ENCODE assay signal across 4 worm cellular contexts in the genomic region with DNA sequence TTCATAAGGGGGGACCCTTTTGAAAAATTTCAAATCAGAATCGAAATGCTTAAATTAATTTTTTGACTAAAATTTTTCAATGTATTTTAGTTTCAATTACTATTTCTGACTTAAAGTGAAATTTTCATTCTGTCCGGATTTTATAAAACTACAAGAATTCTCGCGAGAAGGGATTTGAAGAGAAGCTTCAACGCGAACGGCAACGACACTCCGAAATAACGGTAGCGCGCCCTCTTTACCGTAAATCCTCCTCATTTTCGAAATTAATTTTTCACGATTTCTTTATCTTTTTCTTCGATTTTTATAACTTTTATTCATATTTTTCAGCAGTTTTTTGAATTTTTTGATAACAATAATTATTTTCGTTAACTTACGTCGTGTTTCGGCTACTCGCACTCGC.
TF ChIP-seq lines count a peak whose summit lies in the region.

No protein-coding gene starts in this region.

TF ChIP-seq in whole organism, L2 larva, 48 proteins besides CTCF, POLR2A, EP300 and RAD21:
- TF ChIP-seq C34F6.9 (tag; optimal IDR thresholded peaks at IDR 0.05; lab: Kevin White, UChicago) (peak; percentile 17), nhr-77 (tag; optimal IDR thresholded peaks at IDR 0.05; lab: Kevin White, UChicago) (no peak), unc-55 (GFP tag; optimal IDR thresholded peaks at IDR 0.05; lab: Kevin White, UChicago) (peak; percentile 15), R02D3.7 (tag; optimal IDR thresholded peaks at IDR 0.05; lab: Kevin White, UChicago) (peak; percentile 21)

TF ChIP-seq in whole organism, L3 larva, 47 proteins besides CTCF, POLR2A, EP300 and RAD21:
- TF ChIP-seq pqm-1 (tag; optimal IDR thresholded peaks at IDR 0.05; lab: Kevin White, UChicago) (no peak), R02D3.7 (tag; optimal IDR thresholded peaks at IDR 0.05; lab: Kevin White, UChicago) (peak; percentile 79), ZK546.5 (tag; optimal IDR thresholded peaks at IDR 0.05; lab: Kevin White, UChicago) (no peak)

TF ChIP-seq in whole organism, L4 larva, 104 proteins besides CTCF, POLR2A, EP300 and RAD21:
- TF ChIP-seq unc-62 (GFP tag; optimal IDR thresholded peaks at IDR 0.05 in 1 of 2; lab: Kevin White, UChicago) (no peak), unc-62 (tag; optimal IDR thresholded peaks at IDR 0.05; lab: Kevin White, UChicago) (no peak), R02D3.7 (tag; optimal IDR thresholded peaks at IDR 0.05; lab: Kevin White, UChicago) (peak; percentile 47), ama-1 (optimal IDR thresholded peaks at IDR 0.05; lab: Kevin White, UChicago) (no peak), nhr-10 (tag; optimal IDR thresholded peaks at IDR 0.05; lab: Kevin White, UChicago) (no peak), zag-1 (tag; optimal IDR thresholded peaks at IDR 0.05; lab: Kevin White, UChicago) (no peak), mdl-1 (tag; optimal IDR thresholded peaks at IDR 0.05; lab: Kevin White, UChicago) (no peak), pqm-1 (tag; optimal IDR thresholded peaks at IDR 0.05; lab: Kevin White, UChicago) (no peak), ztf-11 (tag; optimal IDR thresholded peaks at IDR 0.05; lab: Kevin White, UChicago) (no peak), lin-39 (tag; optimal IDR thresholded peaks at IDR 0.05; lab: Kevin White, UChicago) (no peak), nhr-111 (GFP tag; optimal IDR thresholded peaks at IDR 0.05; lab: Kevin White, UChicago) (no peak), duxl-1 (tag; optimal IDR thresholded peaks at IDR 0.05; lab: Kevin White, UChicago; ENCODE audit: poor library complexity) (no peak), ceh-82 (tag; optimal IDR thresholded peaks at IDR 0.05; lab: Kevin White, UChicago) (no peak), ZK546.5 (tag; optimal IDR thresholded peaks at IDR 0.05; lab: Kevin White, UChicago) (no peak), Y105C5A.15 (GFP tag; IDR thresholded peaks at IDR 0.05; lab: Robert Waterston, UW) (no peak), ctbp-1 (GFP tag; IDR thresholded peaks at IDR 0.05; lab: Robert Waterston, UW) (no peak), lin-1 (GFP tag; IDR thresholded peaks at IDR 0.05; lab: Robert Waterston, UW) (no peak), zip-11 (GFP tag; IDR thresholded peaks at IDR 0.05; lab: Robert Waterston, UW) (no peak), lir-3 (tag; optimal IDR thresholded peaks at IDR 0.05; lab: Kevin White, UChicago) (no peak), dmd-8 (GFP tag; IDR thresholded peaks at IDR 0.05; lab: Robert Waterston, UW) (no peak), rbr-2 (tag; optimal IDR thresholded peaks at IDR 0.05; lab: Kevin White, UChicago) (no peak), Y48G9A.11 (GFP tag; IDR thresholded peaks at IDR 0.05; lab: Robert Waterston, UW) (peak; percentile 99), fkh-10 (GFP tag; optimal IDR thresholded peaks at IDR 0.05; lab: Kevin White, UChicago) (no peak), F26F4.8 (GFP tag; conservative IDR thresholded peaks at IDR 0.05; lab: Robert Waterston, UW) (no peak), nhr-76 (tag; optimal IDR thresholded peaks at IDR 0.05; lab: Kevin White, UChicago) (no peak), T20F7.1 (GFP tag; optimal IDR thresholded peaks at IDR 0.05; lab: Kevin White, UChicago) (peak; percentile 89)

TF ChIP-seq in whole organism, young adult, 124 proteins besides CTCF, POLR2A, EP300 and RAD21:
- no peak for TF ChIP-seq efl-1 (GFP tag; optimal IDR thresholded peaks at IDR 0.05; lab: Kevin White, UChicago)
- TF ChIP-seq hlh-12 (tag; optimal IDR thresholded peaks at IDR 0.05; lab: Kevin White, UChicago): no peak
- peak; percentile 94 for TF ChIP-seq attf-3 (GFP tag; conservative IDR thresholded peaks at IDR 0.05; lab: Robert Waterston, UW)
- TF ChIP-seq unc-130 (GFP tag; optimal IDR thresholded peaks at IDR 0.05; lab: Kevin White, UChicago): no peak
- no peak for TF ChIP-seq mxl-1 (tag; optimal IDR thresholded peaks at IDR 0.05; lab: Kevin White, UChicago)
